Worm (Caenorhabditis elegans): ENCODE results near the gene snt-7.

snt-7 gene

ce11 chrX:15158699-15159312 is 40.1 kb downstream of the snt-7 start, which contains the start of gene C11G10.1:
TSS of gene C11G10.1 (minus strand) at chrX:15158749.
- peak in 1 of 2 experiments; percentile 31 for TF ChIP-seq lsy-2 (tag; optimal IDR thresholded peaks at IDR 0.05)
- peak; percentile 41 for TF ChIP-seq nhr-20 (tag; optimal IDR thresholded peaks at IDR 0.05)
- no peak for TF ChIP-seq ceh-88 (GFP tag; IDR thresholded peaks at IDR 0.05)
- no peak for TF ChIP-seq hlh-17 (GFP tag; optimal IDR thresholded peaks at IDR 0.05; ENCODE audit: borderline replicate concordance)
- no peak for TF ChIP-seq nhr-12 (tag; optimal IDR thresholded peaks at IDR 0.05)
- peak in 1 of 2 experiments; percentile 32 for TF ChIP-seq lin-35 (GFP tag; optimal IDR thresholded peaks at IDR 0.05)
- peak; percentile 26 for TF ChIP-seq nhr-71 (tag; optimal IDR thresholded peaks at IDR 0.05)
- TF ChIP-seq unc-30 (tag; optimal IDR thresholded peaks at IDR 0.05) = no peak
- peak in 2 of 6 experiments; percentile 38 to 78 for TF ChIP-seq elt-3 (tag; optimal IDR thresholded peaks at IDR 0.05)
- TF ChIP-seq alr-1 (tag; optimal IDR thresholded peaks at IDR 0.05; ENCODE audit: borderline replicate concordance) = no peak
- TF ChIP-seq lin-14 (GFP tag; optimal IDR thresholded peaks at IDR 0.05) = peak; percentile 27
- no peak for TF ChIP-seq fkh-10 (GFP tag; optimal IDR thresholded peaks at IDR 0.05)
- peak; percentile 92 for TF ChIP-seq blmp-1 (tag; optimal IDR thresholded peaks at IDR 0.05)
- TF ChIP-seq nhr-85 (tag) = peak; percentile 74
- TF ChIP-seq snu-23 (GFP tag; optimal IDR thresholded peaks at IDR 0.05) = peak; percentile 6
- peak in 1 of 3 experiments; percentile 11 for TF ChIP-seq dpl-1 (GFP tag; optimal IDR thresholded peaks at IDR 0.05)

- TF ChIP-seq snpc-4 (tag; optimal IDR thresholded peaks at IDR 0.05) = peak; percentile 12
- TF ChIP-seq nhr-85 (tag) = peak; percentile 41
- TF ChIP-seq nhr-71 (tag; optimal IDR thresholded peaks at IDR 0.05) = no peak
- no peak for TF ChIP-seq nhr-237 (tag; optimal IDR thresholded peaks at IDR 0.05)
Measured at ce11 chrX:15157854-15158253, 41.1 kb downstream of the snt-7 start.

- TF ChIP-seq tbx-2 (tag; optimal IDR thresholded peaks at IDR 0.05) (peak; percentile 50), nhr-85 (tag) (peak; percentile 57), xbp-1 (tag; optimal IDR thresholded peaks at IDR 0.05) (no peak), lsy-2 (tag; optimal IDR thresholded peaks at IDR 0.05) (peak in 1 of 2 experiments; percentile 8), efl-1 (optimal IDR thresholded peaks at IDR 0.05) (no peak), efl-1 (GFP tag; optimal IDR thresholded peaks at IDR 0.05 in 1 of 2) (peak in 1 of 2 experiments; percentile 29), lin-14 (GFP tag; optimal IDR thresholded peaks at IDR 0.05) (peak; percentile 61), nhr-28 (tag; optimal IDR thresholded peaks at IDR 0.05) (no peak)
Measured at ce11 chrX:15155054-15155453, 43.9 kb downstream of the snt-7 start.

ce11 chrX:15148831-15149230 is 50.1 kb downstream of the snt-7 start:
- no peak for TF ChIP-seq hlh-17 (GFP tag; optimal IDR thresholded peaks at IDR 0.05; ENCODE audit: borderline replicate concordance)
- no peak for TF ChIP-seq lsy-2 (tag; optimal IDR thresholded peaks at IDR 0.05)
- TF ChIP-seq hlh-4 (tag; optimal IDR thresholded peaks at IDR 0.05) = no peak
- TF ChIP-seq unc-98 (GFP tag; IDR thresholded peaks at IDR 0.05) = no peak
- TF ChIP-seq ztf-4 (tag; optimal IDR thresholded peaks at IDR 0.05) = no peak
- TF ChIP-seq unc-86 (tag; optimal IDR thresholded peaks at IDR 0.05) = no peak
- TF ChIP-seq nhr-90 (tag; optimal IDR thresholded peaks at IDR 0.05; ENCODE audit: poor library complexity) = no peak

- TF ChIP-seq nhr-85 (tag) = peak; percentile 10
- no peak for TF ChIP-seq lin-13 (GFP tag; optimal IDR thresholded peaks at IDR 0.05)
Measured at ce11 chrX:15148389-15148788, 50.6 kb downstream of the snt-7 start.

- no peak for TF ChIP-seq aly-2 (tag; optimal IDR thresholded peaks at IDR 0.05)
- no peak for TF ChIP-seq unc-30 (tag; optimal IDR thresholded peaks at IDR 0.05)
- TF ChIP-seq ama-1 (optimal IDR thresholded peaks at IDR 0.05) = no peak
- TF ChIP-seq snpc-4 (tag; optimal IDR thresholded peaks at IDR 0.05) = no peak
- no peak for TF ChIP-seq mef-2 (tag; optimal IDR thresholded peaks at IDR 0.05)
- no peak for TF ChIP-seq rnt-1 (tag; optimal IDR thresholded peaks at IDR 0.05)
- TF ChIP-seq nhr-19 (GFP tag; conservative IDR thresholded peaks at IDR 0.05) = no peak
- no peak for TF ChIP-seq zip-4 (GFP tag; optimal IDR thresholded peaks at IDR 0.05)
- no peak for TF ChIP-seq unc-62 (GFP tag; optimal IDR thresholded peaks at IDR 0.05)
- TF ChIP-seq aha-1 (tag; optimal IDR thresholded peaks at IDR 0.05) = no peak
- no peak for TF ChIP-seq fkh-4 (tag; optimal IDR thresholded peaks at IDR 0.05; ENCODE audit: borderline replicate concordance)
- TF ChIP-seq mdl-1 (tag; optimal IDR thresholded peaks at IDR 0.05) = no peak
Measured at ce11 chrX:15147640-15148039, 51.3 kb downstream of the snt-7 start, which contains the start of gene unc-7. TSS of gene unc-7 (minus strand) at chrX:15147740.

Measured in whole organism, L1 larva.